Fruit fly (Drosophila melanogaster): ENCODE results near the gene MTA1-like.

Gene MTA1-like

DNA sequence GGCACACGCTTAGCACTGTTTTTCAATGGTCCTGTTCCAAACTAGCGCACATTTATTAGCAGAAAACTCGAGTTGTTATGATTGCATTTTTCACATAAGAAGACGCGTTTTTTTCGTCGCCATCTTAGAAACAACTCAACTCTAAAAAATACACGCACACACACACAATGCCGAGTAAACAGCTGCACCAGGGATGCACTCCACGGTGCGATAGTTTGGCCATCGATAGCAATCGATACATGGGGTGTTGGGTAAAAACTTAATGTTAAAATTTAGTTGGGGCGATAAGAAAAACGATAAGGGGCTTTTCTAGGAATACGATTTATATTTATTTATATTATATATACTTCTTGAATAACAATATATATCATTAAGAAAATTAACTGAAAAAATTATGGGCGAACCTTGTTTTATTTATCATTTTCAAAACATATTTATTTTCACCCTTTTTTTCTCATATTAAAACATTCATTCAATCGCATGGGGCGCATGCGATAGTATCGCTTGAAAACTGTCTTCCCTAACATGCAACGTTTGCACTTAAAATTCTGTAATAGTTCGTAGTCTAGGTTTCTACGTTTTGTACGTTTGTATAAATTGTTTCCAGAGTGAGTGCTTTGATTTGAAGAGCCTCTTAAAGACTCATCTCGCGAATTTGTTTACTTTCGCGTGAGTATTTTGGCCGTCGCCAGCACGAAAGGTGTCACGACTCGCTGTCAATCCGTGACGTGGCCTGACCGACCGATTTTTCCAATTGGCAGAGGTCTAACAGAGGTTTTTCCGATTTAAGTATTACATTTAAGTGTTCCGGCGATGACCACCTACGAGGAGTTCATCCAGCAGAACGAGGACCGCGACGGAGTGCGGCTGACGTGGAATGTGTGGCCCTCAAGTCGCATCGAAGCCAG, at the start of gene MTA1-like, which contains the start of gene Sec23:
Gene MTA1-like (minus strand): TSS at position 170 of the 908 bp plus-strand sequence.
Gene Sec23 (plus strand): TSS at position 497 of the 908 bp plus-strand sequence.
- no peak for TF ChIP-seq CG17801 (GFP tag; optimal IDR thresholded peaks at IDR 0.05; ENCODE audit: partially characterized antibody)

- no peak for TF ChIP-seq CG17801 (GFP tag; optimal IDR thresholded peaks at IDR 0.05; ENCODE audit: partially characterized antibody)
These were observed 47.8 kb upstream of the MTA1-like start for dm6 chr3R:5696384-5696783.

DNA sequence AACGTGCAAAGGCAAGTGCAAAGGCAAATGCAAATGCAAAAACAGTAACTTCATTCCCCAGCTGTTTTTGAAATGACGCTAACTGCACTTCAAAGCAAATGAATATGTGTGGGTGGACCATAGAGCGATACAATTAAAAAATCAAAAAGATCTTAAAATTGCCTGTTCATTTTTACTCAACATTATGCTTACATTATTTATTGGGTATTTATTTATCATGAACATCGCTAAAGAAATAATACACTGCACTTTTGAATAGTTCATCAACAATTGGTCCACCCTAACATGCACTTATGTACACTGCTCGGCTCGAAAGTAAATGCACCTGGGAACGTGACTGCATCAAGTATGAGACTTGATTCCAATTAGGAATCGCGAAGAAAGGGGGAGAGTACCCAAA, 45.9 kb upstream of the MTA1-like start:
- peak; percentile 95 for TF ChIP-seq CG17801 (GFP tag; optimal IDR thresholded peaks at IDR 0.05; ENCODE audit: partially characterized antibody)

DNA sequence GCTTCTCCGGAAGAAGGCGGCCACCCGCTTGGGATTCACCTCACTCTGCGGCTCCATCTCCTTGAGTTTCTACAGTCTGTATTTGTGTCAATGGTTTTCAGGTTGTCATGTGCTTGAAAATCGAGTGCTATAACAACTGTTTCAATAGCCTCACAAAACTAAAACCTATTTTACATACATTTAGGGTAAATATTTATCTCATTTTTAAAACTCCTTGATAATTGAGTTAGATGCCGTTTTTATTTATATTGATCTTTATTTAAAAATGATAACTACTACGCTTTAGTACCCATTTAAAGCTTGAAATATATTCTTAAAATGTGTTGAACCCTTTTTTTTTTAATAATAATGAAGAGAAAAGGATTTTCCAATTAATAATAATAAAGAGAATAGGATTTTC, 44.6 kb upstream of the MTA1-like start, which contains the start of gene CG2104:
Gene CG2104 (minus strand): TSS at position 101 of the 400 bp plus-strand sequence.
- TF ChIP-seq CG17801 (GFP tag; optimal IDR thresholded peaks at IDR 0.05; ENCODE audit: partially characterized antibody) = no peak

- TF ChIP-seq CG17801 (GFP tag; optimal IDR thresholded peaks at IDR 0.05; ENCODE audit: partially characterized antibody) = no peak
These were observed 42.5 kb upstream of the MTA1-like start for dm6 chr3R:5691042-5691441.

dm6 chr3R:5689626-5690025, 41.1 kb upstream of the MTA1-like start:
- no peak for TF ChIP-seq CG17801 (GFP tag; optimal IDR thresholded peaks at IDR 0.05; ENCODE audit: partially characterized antibody)

dm6 chr3R:5686049-5686757, 37.7 kb upstream of the MTA1-like start:
- no peak for TF ChIP-seq CG17801 (GFP tag; optimal IDR thresholded peaks at IDR 0.05; ENCODE audit: partially characterized antibody)

- TF ChIP-seq CG17801 (GFP tag; optimal IDR thresholded peaks at IDR 0.05; ENCODE audit: partially characterized antibody) = no peak
These were observed 36.9 kb upstream of the MTA1-like start, which contains the start of the genes Rab23 and plx for dm6 chr3R:5685269-5686048. Rab23 (minus strand) TSS chr3R:5685434. plx (plus strand) TSS chr3R:5685855.

DNA sequence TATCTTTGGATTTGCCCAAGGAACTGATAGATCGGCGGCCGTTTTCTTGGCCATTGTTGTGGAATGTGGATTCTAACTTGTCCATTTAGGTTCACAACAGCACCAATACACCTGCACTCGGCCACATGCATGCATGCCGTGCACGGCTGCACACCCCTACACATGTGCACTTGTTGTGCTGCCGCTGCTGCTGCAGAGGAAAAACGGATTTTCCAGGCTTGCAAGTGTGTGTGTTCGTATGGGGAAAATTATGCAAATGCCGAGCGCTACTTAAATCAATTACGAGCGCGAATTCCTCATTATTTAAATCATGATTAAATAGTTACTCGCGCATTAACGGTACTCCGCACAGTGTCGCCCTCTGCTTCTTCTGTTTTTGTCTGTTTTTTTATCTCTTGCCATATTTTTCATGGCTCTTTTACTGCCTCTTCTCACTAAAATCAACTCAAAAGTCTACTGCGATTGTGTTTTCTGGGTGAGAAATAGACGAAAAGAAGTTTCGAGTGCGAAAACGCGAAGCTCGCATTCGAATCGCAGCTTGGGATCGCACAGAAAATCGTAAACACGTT, 36.1 kb upstream of the MTA1-like start:
- TF ChIP-seq CG17801 (GFP tag; optimal IDR thresholded peaks at IDR 0.05; ENCODE audit: partially characterized antibody) = no peak

- TF ChIP-seq CG17801 (GFP tag; optimal IDR thresholded peaks at IDR 0.05; ENCODE audit: partially characterized antibody) = no peak
These were observed 34.6 kb upstream of the MTA1-like start for dm6 chr3R:5682921-5683748.

dm6 chr3R:5682238-5682637, 33.7 kb upstream of the MTA1-like start:
- TF ChIP-seq CG17801 (GFP tag; optimal IDR thresholded peaks at IDR 0.05; ENCODE audit: partially characterized antibody) = no peak

dm6 chr3R:5672658-5673217, 24.2 kb upstream of the MTA1-like start:
- TF ChIP-seq CG17801 (GFP tag; optimal IDR thresholded peaks at IDR 0.05; ENCODE audit: partially characterized antibody) = peak; percentile 62

Measured in ovary, adult (tissue).